Worm (Caenorhabditis elegans) whole organism, mixed stage, embryonic: ENCODE measurements around the gene T23B12.5.

Experiments
- blmp-1 ChIP-seq: fragments of 150-350 bp; optimal IDR thresholded peaks from 2 replicates; lab custom pipeline; 2014; ENCODE audit warnings: missing biosample characterization, missing genetic modification characterization
- elt-1 ChIP-seq: sonication (generic microtip); optimal IDR thresholded peaks from 2 replicates; lab custom pipeline; 2017; ENCODE audit warnings: missing genetic modification characterization, mild to moderate bottlenecking, missing compliant biosample characterization, antibody characterized with exemption, moderate library complexity, borderline replicate concordance; ENCODE audit not compliant: insufficient read depth
- flh-1 ChIP-seq: fragments of 200-800 bp; sonication (Bioruptor generic); optimal IDR thresholded peaks from 2 replicates; lab custom pipeline; 2018; ENCODE audit warnings: mild to moderate bottlenecking, missing genetic modification characterization, moderate library complexity, missing compliant biosample characterization
- ham-2 ChIP-seq: fragments of 200-800 bp; sonication (Bioruptor generic); optimal IDR thresholded peaks from 2 replicates; lab custom pipeline; 2018; ENCODE audit warnings: mild to moderate bottlenecking, missing genetic modification characterization, missing compliant biosample characterization
- hlh-1 ChIP-seq: fragments of 150-350 bp; optimal IDR thresholded peaks from 2 replicates; lab custom pipeline; 2014; ENCODE audit warnings: missing biosample characterization, missing genetic modification reagents, missing genetic modification characterization
- lin-13 ChIP-seq: fragments of 150-350 bp; optimal IDR thresholded peaks from 2 replicates; lab custom pipeline; 2014; ENCODE audit warnings: missing biosample characterization, missing genetic modification characterization
- nhr-237 ChIP-seq: fragments of 150-350 bp; optimal IDR thresholded peaks from 2 replicates; lab custom pipeline; 2014; ENCODE audit warnings: missing biosample characterization, missing genetic modification characterization
- nhr-28 ChIP-seq: fragments of 150-350 bp; optimal IDR thresholded peaks from 2 replicates; lab custom pipeline; 2014; ENCODE audit warnings: missing biosample characterization, missing genetic modification characterization
- pha-4 ChIP-seq: fragments of 150-350 bp; optimal IDR thresholded peaks from 2 replicates; lab custom pipeline; 2018; ENCODE audit warnings: missing biosample characterization, missing genetic modification reagents, missing genetic modification characterization
- unc-39 ChIP-seq: fragments of 150-350 bp; optimal IDR thresholded peaks from 2 replicates; lab custom pipeline; 2014; ENCODE audit warnings: missing biosample characterization, missing genetic modification characterization

- TF ChIP-seq nhr-28 (tag; lab: Kevin White, UChicago) (no peak), blmp-1 (no peak), lin-13 (tag; lab: Kevin White, UChicago) (no peak), nhr-237 (tag; lab: Kevin White, UChicago) (no peak), unc-39 (tag; lab: Kevin White, UChicago) (no peak), flh-1 (GFP tag; lab: Kevin White, UChicago) (no peak), hlh-1 (tag; lab: Kevin White, UChicago) (no peak), ham-2 (GFP tag; lab: Kevin White, UChicago) (no peak), pha-4 (tag; lab: Kevin White, UChicago) (no peak), elt-1 (tag; lab: Kevin White, UChicago) (no peak)
Observed at ce11 chrV:8426741-8427457, 20.9 kb downstream of the T23B12.5 start.
